Fruit fly (Drosophila melanogaster): ENCODE data around the gene geko.

dm6 chr3L:18138280-18138679 lies 922 bp upstream of the geko start:
- TF ChIP-seq CTCF (optimal IDR thresholded peaks at IDR 0.05) (no peak), CG8478 (optimal IDR thresholded peaks at IDR 0.05) (no peak)
